Worm (Caenorhabditis elegans) whole organism, late embryonic: Measurements from ENCODE around the gene F35H12.1.
A peak's percentile ranks its signal among the peaks of the same experiment; 100 is the strongest.

ENCODE experiments used
- C08G9.2 ChIP-seq: sonication (generic microtip); optimal IDR thresholded peaks from 2 replicates; lab custom pipeline; 2016; ENCODE audit warnings: mild to moderate bottlenecking, missing genetic modification characterization, moderate library complexity, missing compliant biosample characterization
- F13H6.1 ChIP-seq: sonication (generic microtip); optimal IDR thresholded peaks from 2 replicates; lab custom pipeline; 2016; ENCODE audit warnings: missing genetic modification characterization, missing compliant biosample characterization
- K02D7.2 ChIP-seq: sonication (generic microtip); optimal IDR thresholded peaks from 2 replicates; lab custom pipeline; 2017; ENCODE audit warnings: mild to moderate bottlenecking, missing genetic modification characterization, missing compliant biosample characterization
- T23F11.4 ChIP-seq: fragments of 200-800 bp; sonication (Bioruptor generic); optimal IDR thresholded peaks from 2 replicates; lab custom pipeline; 2018; ENCODE audit warnings: mild to moderate bottlenecking, missing genetic modification characterization, missing compliant biosample characterization
- ahr-1 ChIP-seq: sonication (generic microtip); optimal IDR thresholded peaks from 2 replicates; lab custom pipeline; 2016; ENCODE audit warnings: missing genetic modification characterization, missing compliant biosample characterization
- ama-1 ChIP-seq: fragments of 150-350 bp; optimal IDR thresholded peaks from 2 replicates; lab custom pipeline; 2014
- ceh-14 ChIP-seq: sonication (generic microtip); optimal IDR thresholded peaks from 2 replicates; lab custom pipeline; 2016; ENCODE audit warnings: missing genotype, missing genetic modification characterization, missing compliant biosample characterization
- ceh-18 ChIP-seq: sonication (generic microtip); optimal IDR thresholded peaks from 2 replicates; lab custom pipeline; 2016; ENCODE audit warnings: missing genetic modification characterization, missing compliant biosample characterization
- ceh-19 ChIP-seq: fragments of 200-800 bp; sonication (Bioruptor generic); optimal IDR thresholded peaks from 2 replicates; lab custom pipeline; 2018; ENCODE audit warnings: mild to moderate bottlenecking, missing genetic modification characterization, missing compliant biosample characterization
- ceh-2 ChIP-seq: sonication (generic microtip); optimal IDR thresholded peaks from 2 replicates; lab custom pipeline; 2016; ENCODE audit warnings: missing genotype, missing genetic modification characterization, missing compliant biosample characterization
- ceh-22 ChIP-seq: sonication (generic microtip); optimal IDR thresholded peaks from 2 replicates; lab custom pipeline; 2017; ENCODE audit warnings: missing biosample characterization, missing genetic modification characterization
- ceh-24 ChIP-seq: sonication (generic microtip); optimal IDR thresholded peaks from 2 replicates; lab custom pipeline; 2016; ENCODE audit warnings: mild to moderate bottlenecking, missing genetic modification characterization, missing compliant biosample characterization
- ceh-30 ChIP-seq: fragments of 150-350 bp; optimal IDR thresholded peaks from 2 replicates; lab custom pipeline; 2014; ENCODE audit warnings: missing biosample characterization, missing genetic modification characterization
- ceh-31 ChIP-seq: sonication (generic microtip); optimal IDR thresholded peaks from 2 replicates; lab custom pipeline; 2016; ENCODE audit warnings: missing genetic modification characterization, missing compliant biosample characterization
- ceh-45 ChIP-seq: fragments of 200-800 bp; sonication (Bioruptor generic); IDR thresholded peaks from 2 replicates; pipeline ENCODE4 v1.3.6; 2022; ENCODE audit warnings: missing genetic modification reagents, missing genetic modification characterization, missing compliant biosample characterization
- ceh-48 ChIP-seq: sonication (generic microtip); optimal IDR thresholded peaks from 2 replicates; lab custom pipeline; 2016; ENCODE audit warnings: missing genetic modification characterization, inconsistent platforms, missing compliant biosample characterization
- ceh-6 ChIP-seq: fragments of 200-800 bp; sonication (Bioruptor generic); optimal IDR thresholded peaks from 2 replicates; lab custom pipeline; 2018; ENCODE audit warnings: mild to moderate bottlenecking, missing genetic modification characterization, missing compliant biosample characterization
- ceh-9 ChIP-seq: sonication (generic microtip); optimal IDR thresholded peaks from 2 replicates; lab custom pipeline; 2016; ENCODE audit warnings: mild to moderate bottlenecking, missing genetic modification characterization, inconsistent platforms, missing compliant biosample characterization
- che-1 ChIP-seq: sonication (generic microtip); optimal IDR thresholded peaks from 2 replicates; lab custom pipeline; 2016; ENCODE audit warnings: mild to moderate bottlenecking, missing genetic modification characterization, missing compliant biosample characterization
- dmd-4 ChIP-seq: sonication (generic microtip); optimal IDR thresholded peaks from 2 replicates; lab custom pipeline; 2016; ENCODE audit warnings: borderline replicate concordance, missing genetic modification characterization, missing compliant biosample characterization
- elt-2 ChIP-seq: sonication (generic microtip); optimal IDR thresholded peaks from 2 replicates; lab custom pipeline; 2016; ENCODE audit warnings: missing genetic modification reagents, missing genetic modification characterization, missing compliant biosample characterization
- elt-4 ChIP-seq: sonication (generic microtip); optimal IDR thresholded peaks from 2 replicates; lab custom pipeline; 2016; ENCODE audit warnings: missing genetic modification characterization, missing compliant biosample characterization
- eyg-1 ChIP-seq: sonication (generic microtip); optimal IDR thresholded peaks from 2 replicates; lab custom pipeline; 2016; ENCODE audit warnings: missing genotype, missing genetic modification characterization, missing compliant biosample characterization
- fax-1 ChIP-seq: sonication (generic microtip); optimal IDR thresholded peaks from 2 replicates; lab custom pipeline; 2016; ENCODE audit warnings: missing genotype, missing genetic modification characterization, missing compliant biosample characterization
- fkh-10 ChIP-seq: fragments of 150-350 bp; optimal IDR thresholded peaks from 2 replicates; lab custom pipeline; 2014; ENCODE audit warnings: missing biosample characterization, missing genetic modification reagents, missing genetic modification characterization
- fkh-6 ChIP-seq: sonication (generic microtip); optimal IDR thresholded peaks from 2 replicates; lab custom pipeline; 2016; ENCODE audit warnings: missing genetic modification characterization, missing compliant biosample characterization
- hlh-30 ChIP-seq: sonication (generic microtip); optimal IDR thresholded peaks from 2 replicates; lab custom pipeline; 2017; ENCODE audit warnings: antibody characterized with exemption, missing genetic modification characterization, missing compliant biosample characterization; ENCODE audit not compliant: insufficient read depth
- lin-11 ChIP-seq: fragments of 200-800 bp; sonication (Bioruptor generic); optimal IDR thresholded peaks from 2 replicates; lab custom pipeline; 2018; ENCODE audit warnings: mild to moderate bottlenecking, missing genetic modification characterization, missing compliant biosample characterization
- mec-3 ChIP-seq: sonication (generic microtip); optimal IDR thresholded peaks from 2 replicates; lab custom pipeline; 2016; ENCODE audit warnings: borderline replicate concordance, missing genetic modification characterization, missing compliant biosample characterization
- odd-2 ChIP-seq: sonication (generic microtip); optimal IDR thresholded peaks from 2 replicates; lab custom pipeline; 2017; ENCODE audit warnings: antibody characterized with exemption, mild to moderate bottlenecking, missing genetic modification characterization, missing compliant biosample characterization
- pag-3 ChIP-seq: sonication (generic microtip); optimal IDR thresholded peaks from 2 replicates; lab custom pipeline; 2016; ENCODE audit warnings: missing compliant biosample characterization, missing genetic modification characterization, borderline replicate concordance
- pax-1 ChIP-seq: fragments of 150-350 bp; optimal IDR thresholded peaks from 2 replicates; lab custom pipeline; 2014; ENCODE audit warnings: missing biosample characterization, missing genetic modification characterization
- pha-2 ChIP-seq: sonication (generic microtip); optimal IDR thresholded peaks from 2 replicates; lab custom pipeline; 2017; ENCODE audit warnings: mild to moderate bottlenecking, missing genetic modification characterization, missing compliant biosample characterization
- pqm-1 ChIP-seq: sonication (generic microtip); optimal IDR thresholded peaks from 2 replicates; lab custom pipeline; 2016; ENCODE audit warnings: missing genetic modification characterization, missing compliant biosample characterization
- sox-4 ChIP-seq: sonication (generic microtip); optimal IDR thresholded peaks from 2 replicates; lab custom pipeline; 2017; ENCODE audit warnings: mild to moderate bottlenecking, missing genetic modification characterization, inconsistent platforms, missing compliant biosample characterization
- syd-9 ChIP-seq: sonication (generic microtip); optimal IDR thresholded peaks from 2 replicates; lab custom pipeline; 2016; ENCODE audit warnings: mild to moderate bottlenecking, missing genetic modification characterization, moderate library complexity, missing compliant biosample characterization
- tbx-7 ChIP-seq: sonication (generic microtip); optimal IDR thresholded peaks from 2 replicates; lab custom pipeline; 2016; ENCODE audit warnings: missing genotype, missing genetic modification characterization, missing compliant biosample characterization
- unc-3 ChIP-seq, 2 experiments: fragments of 200-800 bp in 1 of 2; sonication (Bioruptor generic) in 1 of 2; sonication (generic microtip) in 1 of 2; conservative IDR thresholded peaks in 1 of 2; optimal IDR thresholded peaks in 1 of 2; 2 replicates each; pipeline versions ENCODE4 v1.3.6 to Lab custom; 2016 to 2022; ENCODE audit warnings: missing compliant biosample characterization in 2 of 2, missing genetic modification characterization in 2 of 2, missing genetic modification reagents in 1 of 2
- unc-86 ChIP-seq: sonication (generic microtip); optimal IDR thresholded peaks from 2 replicates; lab custom pipeline; 2016; ENCODE audit warnings: missing genetic modification characterization, missing compliant biosample characterization
- zip-5 ChIP-seq: sonication (generic microtip); optimal IDR thresholded peaks from 2 replicates; lab custom pipeline; 2016; ENCODE audit warnings: missing genetic modification characterization, missing compliant biosample characterization
- ztf-16 ChIP-seq: sonication (generic microtip); optimal IDR thresholded peaks from 2 replicates; lab custom pipeline; 2017; ENCODE audit warnings: missing genetic modification characterization, missing compliant biosample characterization

The F35H12.1 gene

DNA sequence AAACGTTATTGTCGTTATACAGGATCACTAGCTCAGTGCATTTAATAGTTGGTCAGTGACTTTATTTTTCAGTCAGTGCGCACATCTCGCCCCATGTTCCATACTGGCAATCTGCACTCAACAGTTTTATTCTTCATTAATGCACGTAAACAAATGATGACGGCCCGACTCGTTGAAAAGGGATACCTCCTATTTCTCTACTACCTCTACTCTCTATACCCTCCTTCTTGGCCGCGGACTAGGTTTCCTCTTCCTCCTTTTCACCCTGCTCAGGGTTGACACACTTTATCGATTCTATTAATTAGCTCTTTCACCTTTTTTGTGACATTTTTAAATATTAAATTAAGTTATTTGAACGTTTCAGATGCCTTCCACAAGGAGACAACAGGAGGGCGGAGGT, 18.1 kb upstream of the F35H12.1 start, which contains the start of gene sel-12 (continued):
- no peak for TF ChIP-seq pag-3 (tag; lab: Kevin White, UChicago)
- TF ChIP-seq ahr-1 = no peak
- TF ChIP-seq ceh-14 = no peak
- TF ChIP-seq fax-1 (tag; lab: Kevin White, UChicago) = no peak
- no peak for TF ChIP-seq fkh-6 (tag; lab: Kevin White, UChicago)
- no peak for TF ChIP-seq lin-11
- no peak for TF ChIP-seq pha-2
- TF ChIP-seq pqm-1 = no peak
- no peak for TF ChIP-seq tbx-7 (tag; lab: Kevin White, UChicago)
- TF ChIP-seq unc-86 (tag; lab: Kevin White, UChicago) = no peak
- peak; percentile 66 for TF ChIP-seq ceh-31 (tag; lab: Kevin White, UChicago)
- TF ChIP-seq ceh-30 = no peak
- no peak for TF ChIP-seq F13H6.1 (tag; lab: Kevin White, UChicago)
- no peak for TF ChIP-seq elt-4 (tag; lab: Kevin White, UChicago)
- TF ChIP-seq ceh-24 = no peak
- no peak for TF ChIP-seq sox-4 (tag; lab: Kevin White, UChicago)
- TF ChIP-seq ceh-45 (GFP tag; lab: Robert Waterston, UW) = no peak
- TF ChIP-seq ama-1 (lab: Kevin White, UChicago) = no peak
- no peak for TF ChIP-seq odd-2 (tag; lab: Kevin White, UChicago)
- TF ChIP-seq ceh-9 = no peak
- no peak for TF ChIP-seq ceh-6 (GFP tag; lab: Kevin White, UChicago)
- TF ChIP-seq C08G9.2 = peak; percentile 38
- TF ChIP-seq ceh-22 (tag; lab: Kevin White, UChicago) = no peak
- TF ChIP-seq eyg-1 (tag; lab: Kevin White, UChicago) = no peak
- no peak for TF ChIP-seq pax-1 (tag; lab: Kevin White, UChicago)
- TF ChIP-seq dmd-4 (tag; lab: Kevin White, UChicago) = no peak
- no peak for TF ChIP-seq mec-3 (tag; lab: Kevin White, UChicago)
- no peak for TF ChIP-seq ztf-16 (tag; lab: Kevin White, UChicago)
- peak; percentile 63 for TF ChIP-seq ceh-2
- no peak for TF ChIP-seq ceh-18
- TF ChIP-seq, all 69 proteins: peak for 11

DNA sequence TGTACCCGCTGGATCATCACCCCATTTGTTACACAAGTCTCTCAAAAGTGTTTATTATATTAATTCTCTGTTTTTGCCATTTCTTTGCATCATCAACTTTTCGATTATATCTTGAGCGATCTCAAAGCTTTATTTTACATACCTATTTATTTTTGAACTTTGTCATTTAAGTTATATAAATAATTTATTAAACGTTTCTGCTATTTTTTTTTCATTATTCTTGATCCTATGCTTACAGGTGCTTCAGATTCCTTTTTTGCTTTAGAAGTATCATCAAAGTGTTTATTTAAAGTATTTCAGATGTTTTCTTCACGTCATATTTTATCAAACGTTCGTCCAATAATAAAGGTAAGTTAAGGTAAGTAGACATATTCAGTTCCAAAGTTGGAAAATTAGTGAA, 15.5 kb upstream of the F35H12.1 start, which contains the start of gene F35H12.5:
Gene F35H12.5 (plus strand): TSS at position 301 of the 400 bp plus-strand sequence.
- TF ChIP-seq ceh-19 (GFP tag; lab: Kevin White, UChicago) (no peak), T23F11.4 (GFP tag; lab: Kevin White, UChicago) (no peak), zip-5 (tag; lab: Kevin White, UChicago) (no peak), odd-2 (tag; lab: Kevin White, UChicago) (no peak), ceh-48 (tag; lab: Kevin White, UChicago) (no peak), elt-2 (tag; lab: Kevin White, UChicago) (no peak), ama-1 (lab: Kevin White, UChicago) (no peak), ceh-18 (no peak), fkh-10 (GFP tag; lab: Kevin White, UChicago) (no peak), che-1 (tag; lab: Kevin White, UChicago) (no peak), syd-9 (no peak), K02D7.2 (no peak)

DNA sequence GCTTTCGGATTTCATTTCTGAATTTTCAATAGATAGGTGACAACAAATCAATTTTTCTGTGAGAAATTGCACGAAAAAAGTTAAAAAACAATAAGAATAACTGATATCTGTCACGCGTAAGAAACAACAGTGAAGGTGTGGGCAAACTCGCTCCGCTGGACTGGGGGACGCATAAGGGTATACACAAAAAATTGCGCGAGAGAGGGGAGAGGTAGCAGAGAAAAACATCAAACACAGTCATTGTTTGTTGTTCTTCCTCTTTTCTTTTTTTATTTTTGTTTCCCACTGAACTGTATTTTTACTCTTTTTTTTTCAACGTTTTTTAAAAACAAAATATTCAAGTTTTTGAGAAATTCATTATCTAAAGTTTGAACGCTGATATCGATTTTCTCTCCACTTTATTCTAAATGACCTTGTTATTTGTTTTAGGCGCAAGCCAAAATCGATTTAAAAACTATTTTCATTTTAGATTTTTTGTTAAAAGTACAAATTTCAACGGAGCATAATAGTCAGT, 9.1 kb upstream of the F35H12.1 start, which contains the start of the genes pifk-1 and tbc-11:
Gene pifk-1 (minus strand): TSS at position 17 of the 514 bp plus-strand sequence.
Gene tbc-11 (plus strand): TSS at position 464 of the 514 bp plus-strand sequence.
- TF ChIP-seq hlh-30 (tag; lab: Kevin White, UChicago) (peak; percentile 47), lin-11 (no peak), unc-3 (GFP tag; conservative IDR thresholded peaks at IDR 0.05; lab: Robert Waterston, UW) (no peak), unc-3 (tag; optimal IDR thresholded peaks at IDR 0.05; lab: Kevin White, UChicago) (no peak), T23F11.4 (GFP tag; lab: Kevin White, UChicago) (no peak), zip-5 (tag; lab: Kevin White, UChicago) (no peak), eyg-1 (tag; lab: Kevin White, UChicago) (no peak), C08G9.2 (no peak), pqm-1 (no peak)
- TF ChIP-seq, all 69 proteins: peak for 1
